Worm (Caenorhabditis elegans) whole organism, L4 larva: ENCODE results near the gene ZK813.7.

Experiments used
- ceh-82 ChIP-seq: sonication (generic microtip); optimal IDR thresholded peaks from 2 replicates; lab custom pipeline; 2017; ENCODE audit warnings: missing biosample characterization, missing genetic modification characterization
- hif-1 ChIP-seq, 2 experiments: sonication (generic microtip); optimal IDR thresholded peaks; 2 replicates each; lab custom pipeline; 2016 to 2017; ENCODE audit warnings: missing compliant biosample characterization in 2 of 2, missing genetic modification characterization in 2 of 2, missing genetic modification reagents in 2 of 2, missing genotype in 2 of 2, mild to moderate bottlenecking in 1 of 2
- hlh-30 ChIP-seq: sonication (generic microtip); optimal IDR thresholded peaks from 2 replicates; lab custom pipeline; 2017; ENCODE audit warnings: antibody characterized with exemption, mild to moderate bottlenecking, missing genetic modification characterization, missing compliant biosample characterization; ENCODE audit not compliant: insufficient read depth
- lin-29 ChIP-seq: fragments of 200-800 bp; sonication (Bioruptor generic); IDR thresholded peaks from 2 replicates; pipeline ENCODE4 v1.3.6; 2022; ENCODE audit warnings: missing genetic modification reagents, missing genetic modification characterization, missing compliant biosample characterization
- nhr-11 ChIP-seq: fragments of 150-350 bp; optimal IDR thresholded peaks from 2 replicates; lab custom pipeline; 2014; ENCODE audit warnings: missing biosample characterization, missing genetic modification characterization
- nhr-28 ChIP-seq: fragments of 150-350 bp; optimal IDR thresholded peaks from 2 replicates; lab custom pipeline; 2014; ENCODE audit warnings: missing biosample characterization, missing genetic modification characterization
- pha-4 ChIP-seq, 2 experiments: fragments of 150-350 bp in 1 of 2; fragments of 200-800 bp in 1 of 2; sonication (Bioruptor generic) in 1 of 2; IDR thresholded peaks in 1 of 2; optimal IDR thresholded peaks in 1 of 2; 2 replicates each; pipeline versions ENCODE4 v1.3.6 to Lab custom; 2014 to 2022; ENCODE audit warnings: missing genetic modification characterization in 2 of 2, missing genetic modification reagents in 2 of 2, missing biosample characterization in 1 of 2, missing compliant biosample characterization in 1 of 2
- pqm-1 ChIP-seq: sonication (generic microtip); optimal IDR thresholded peaks from 2 replicates; lab custom pipeline; 2017; ENCODE audit warnings: missing biosample characterization, missing genetic modification characterization
- tra-1 ChIP-seq: fragments of 200-800 bp; sonication (Bioruptor generic); IDR thresholded peaks from 2 replicates; pipeline ENCODE4 v1.3.6; 2022; ENCODE audit warnings: missing genetic modification reagents, missing genetic modification characterization, missing compliant biosample characterization
- unc-62 ChIP-seq, 3 experiments: fragments of 150-350 bp in 1 of 3; sonication (generic microtip); optimal IDR thresholded peaks in 2 of 3; peaks in 1 of 3; 1 replicate in 1 of 3; 2 replicates in 2 of 3; lab custom pipeline; 2014 to 2017; ENCODE audit warnings: missing biosample characterization in 3 of 3, missing genetic modification characterization in 3 of 3, missing genetic modification reagents in 3 of 3, missing genotype in 1 of 3

DNA sequence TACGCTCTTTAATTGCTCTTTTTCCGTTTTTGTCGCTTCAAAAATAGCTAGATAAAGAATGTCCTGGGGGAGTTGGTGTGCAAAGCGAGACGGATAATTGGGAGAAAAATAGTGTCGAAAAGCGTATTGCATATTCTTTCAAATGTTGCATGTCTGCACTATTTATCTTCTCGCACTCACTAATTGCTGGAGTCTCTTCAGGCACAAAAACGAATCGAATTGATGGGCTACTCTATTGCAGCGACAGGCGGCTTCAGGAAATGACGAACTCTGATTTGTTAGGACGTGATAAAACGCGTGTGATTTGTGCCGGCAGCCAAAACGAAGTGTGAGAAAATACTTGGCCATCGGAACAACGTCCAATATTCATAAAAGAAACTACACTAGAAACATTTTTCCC, 4.3 kb upstream of the ZK813.7 start:
- no peak for TF ChIP-seq pqm-1 (tag; lab: Kevin White, UChicago)
- TF ChIP-seq hlh-30 (tag; lab: Kevin White, UChicago): no peak
- TF ChIP-seq nhr-11: no peak
- no peak for TF ChIP-seq pha-4 (GFP tag; IDR thresholded peaks at IDR 0.05; lab: Robert Waterston, UW)
- TF ChIP-seq pha-4 (tag; optimal IDR thresholded peaks at IDR 0.05; lab: Kevin White, UChicago): no peak
- no peak for TF ChIP-seq hif-1 (tag; optimal IDR thresholded peaks at IDR 0.05; lab: Kevin White, UChicago)
- TF ChIP-seq ceh-82 (tag; lab: Kevin White, UChicago): no peak
- TF ChIP-seq tra-1 (GFP tag; lab: Robert Waterston, UW): no peak
- TF ChIP-seq unc-62 (GFP tag; optimal IDR thresholded peaks at IDR 0.05 in 1 of 2; lab: Kevin White, UChicago): peak in 1 of 2 experiments; percentile 39
- TF ChIP-seq unc-62 (tag; optimal IDR thresholded peaks at IDR 0.05; lab: Kevin White, UChicago): no peak
- no peak for TF ChIP-seq nhr-28 (tag; lab: Kevin White, UChicago)
- no peak for TF ChIP-seq lin-29 (GFP tag; lab: Robert Waterston, UW)
